Fruit fly (Drosophila melanogaster): ENCODE results near the gene Polr2J.
A peak's percentile ranks its signal among the peaks of the same experiment; 100 is the strongest.

The Polr2J gene

DNA sequence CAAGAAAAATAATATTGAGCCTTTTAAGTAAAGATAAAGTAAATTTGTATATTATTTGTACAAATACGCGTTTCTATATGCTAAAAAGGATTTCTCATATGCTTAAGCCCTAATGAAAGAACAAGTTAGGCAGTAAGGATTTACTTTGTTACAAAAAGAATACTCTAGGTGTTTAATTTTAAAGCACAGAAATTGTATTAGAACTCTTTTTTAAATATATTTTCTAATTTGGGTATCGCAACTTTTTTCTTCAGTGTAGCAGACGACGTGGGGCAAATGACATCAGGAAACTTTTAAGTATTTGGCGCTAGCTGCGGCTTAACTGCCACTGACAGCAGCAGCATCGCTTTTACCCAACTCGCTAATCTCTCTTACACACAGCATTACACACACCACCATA lies 11.9 kb upstream of the Polr2J start (continued):
- TF ChIP-seq CG15336 (GFP tag; IDR thresholded peaks at IDR 0.05), result no peak
- TF ChIP-seq cyc (GFP tag; optimal IDR thresholded peaks at IDR 0.05), result no peak
- no peak for TF ChIP-seq CG8319 (GFP tag; optimal IDR thresholded peaks at IDR 0.05)
- no peak for TF ChIP-seq eg (GFP tag; IDR thresholded peaks at IDR 0.05)
- TF ChIP-seq CG6276 (GFP tag; optimal IDR thresholded peaks at IDR 0.05), result no peak
- TF ChIP-seq CG4318 (GFP tag; optimal IDR thresholded peaks at IDR 0.05), result no peak
- no peak for TF ChIP-seq CG7368 (GFP tag; optimal IDR thresholded peaks at IDR 0.05)
- TF ChIP-seq Hr4 (GFP tag; optimal IDR thresholded peaks at IDR 0.05), result no peak
- no peak for TF ChIP-seq CG6163 (GFP tag; IDR thresholded peaks at IDR 0.05)
- peak; percentile 67 for TF ChIP-seq svp (GFP tag)
- no peak for TF ChIP-seq fkh (GFP tag; optimal IDR thresholded peaks at IDR 0.05)
- no peak for TF ChIP-seq fd59A (GFP tag; optimal IDR thresholded peaks at IDR 0.05)
- TF ChIP-seq CG6808 (GFP tag; optimal IDR thresholded peaks at IDR 0.05), result no peak
- no peak for TF ChIP-seq OdsH (GFP tag; optimal IDR thresholded peaks at IDR 0.05)
- TF ChIP-seq spab (GFP tag; optimal IDR thresholded peaks at IDR 0.05), result no peak
- peak; percentile 29 for TF ChIP-seq pdm3 (GFP tag; optimal IDR thresholded peaks at IDR 0.05)
- no peak for TF ChIP-seq esn (GFP tag; optimal IDR thresholded peaks at IDR 0.05)

DNA sequence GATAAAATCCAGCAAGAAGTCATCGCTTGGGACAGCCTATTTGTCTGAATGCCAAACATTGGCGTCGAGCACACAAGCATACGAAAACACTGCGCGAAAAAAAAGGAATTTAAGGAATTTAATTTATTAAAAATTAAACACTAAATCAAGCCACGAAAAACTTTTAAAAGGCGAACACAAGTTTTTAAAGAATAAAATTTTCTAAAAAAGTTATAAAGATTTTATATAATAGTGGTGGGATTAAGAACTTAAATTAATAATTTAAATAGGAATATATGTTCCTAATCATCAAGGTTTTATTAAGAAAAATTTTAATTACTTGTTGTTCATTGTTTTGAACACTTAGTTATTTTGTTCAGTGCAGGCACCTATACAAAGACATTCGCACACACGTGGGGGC lies 11.2 kb upstream of the Polr2J start:
- TF ChIP-seq CG15336 (GFP tag; IDR thresholded peaks at IDR 0.05) (peak; percentile 61; the same call in 1 of the 2 replicates), CG8319 (GFP tag; optimal IDR thresholded peaks at IDR 0.05) (peak; percentile 20), vri (GFP tag; optimal IDR thresholded peaks at IDR 0.05) (peak; percentile 9), Eip93F (GFP tag; optimal IDR thresholded peaks at IDR 0.05) (no peak), cyc (GFP tag; optimal IDR thresholded peaks at IDR 0.05) (peak; percentile 5), CG34406 (GFP tag; optimal IDR thresholded peaks at IDR 0.05) (peak; percentile 49), fkh (GFP tag; optimal IDR thresholded peaks at IDR 0.05) (no peak), CG6792 (GFP tag; optimal IDR thresholded peaks at IDR 0.05) (peak; percentile 21), Blimp-1 (GFP tag; optimal IDR thresholded peaks at IDR 0.05) (peak; percentile 10), CG16779 (tag; optimal IDR thresholded peaks at IDR 0.05) (no peak), CG1621 (tag; optimal IDR thresholded peaks at IDR 0.05) (no peak), eg (GFP tag; IDR thresholded peaks at IDR 0.05) (peak; percentile 45; the same call in 1 of the 3 replicates), Met (GFP tag; optimal IDR thresholded peaks at IDR 0.05) (peak; percentile 60), CG6163 (GFP tag; IDR thresholded peaks at IDR 0.05) (0 out of 3 replicates have a peak, but pooled peaks have one; percentile 26), CG8632 (GFP tag; optimal IDR thresholded peaks at IDR 0.05) (peak; percentile 65), CG3032 (tag; optimal IDR thresholded peaks at IDR 0.05) (peak; percentile 78), topi (GFP tag; optimal IDR thresholded peaks at IDR 0.05) (no peak), OdsH (GFP tag; optimal IDR thresholded peaks at IDR 0.05) (peak; percentile 35), pdm3 (GFP tag; optimal IDR thresholded peaks at IDR 0.05) (peak; percentile 53), lz (GFP tag; optimal IDR thresholded peaks at IDR 0.05) (peak; percentile 46), CG31627 (GFP tag; optimal IDR thresholded peaks at IDR 0.05) (peak; percentile 52), net (GFP tag; optimal IDR thresholded peaks at IDR 0.05) (no peak), Lpt (GFP tag; optimal IDR thresholded peaks at IDR 0.05) (no peak), CG10669 (GFP tag; optimal IDR thresholded peaks at IDR 0.05) (peak; percentile 57), Smox (GFP tag; optimal IDR thresholded peaks at IDR 0.05) (peak; percentile 4), fd59A (GFP tag; optimal IDR thresholded peaks at IDR 0.05) (no peak), svp (GFP tag) (peak; percentile 64), Hr39 (GFP tag; optimal IDR thresholded peaks at IDR 0.05) (no peak), Ets21C (GFP tag; optimal IDR thresholded peaks at IDR 0.05) (peak; percentile 20), CG6808 (GFP tag; optimal IDR thresholded peaks at IDR 0.05) (peak; percentile 59), Sox14 (GFP tag; optimal IDR thresholded peaks at IDR 0.05) (peak; percentile 13), esn (GFP tag; optimal IDR thresholded peaks at IDR 0.05) (peak; percentile 79), acj6 (GFP tag; optimal IDR thresholded peaks at IDR 0.05) (peak; percentile 75), Eip75B (GFP tag; optimal IDR thresholded peaks at IDR 0.05) (peak; percentile 55), CG11762 (GFP tag; optimal IDR thresholded peaks at IDR 0.05; ENCODE audit: insufficient read depth) (peak; percentile 21), Sox102F (GFP tag; optimal IDR thresholded peaks at IDR 0.05) (peak; percentile 57), CG8119 (GFP tag; IDR thresholded peaks at IDR 0.05) (peak; percentile 57; the same call in 2 of the 3 replicates), CG3919 (GFP tag; optimal IDR thresholded peaks at IDR 0.05) (no peak), Gug (GFP tag; IDR thresholded peaks at IDR 0.05) (no peak), Hr4 (GFP tag; optimal IDR thresholded peaks at IDR 0.05) (no peak), CG4318 (GFP tag; optimal IDR thresholded peaks at IDR 0.05) (peak; percentile 7), CG10631 (GFP tag; optimal IDR thresholded peaks at IDR 0.05) (peak; percentile 51), salr (GFP tag; optimal IDR thresholded peaks at IDR 0.05) (no peak), CG32006 (GFP tag; optimal IDR thresholded peaks at IDR 0.05) (peak; percentile 36), achi (GFP tag; optimal IDR thresholded peaks at IDR 0.05) (peak; percentile 26), spab (GFP tag; optimal IDR thresholded peaks at IDR 0.05) (peak; percentile 52)

All from whole organism, prepupa.